Worm (Caenorhabditis elegans): ENCODE measurements around the gene cwp-2.

DNA sequence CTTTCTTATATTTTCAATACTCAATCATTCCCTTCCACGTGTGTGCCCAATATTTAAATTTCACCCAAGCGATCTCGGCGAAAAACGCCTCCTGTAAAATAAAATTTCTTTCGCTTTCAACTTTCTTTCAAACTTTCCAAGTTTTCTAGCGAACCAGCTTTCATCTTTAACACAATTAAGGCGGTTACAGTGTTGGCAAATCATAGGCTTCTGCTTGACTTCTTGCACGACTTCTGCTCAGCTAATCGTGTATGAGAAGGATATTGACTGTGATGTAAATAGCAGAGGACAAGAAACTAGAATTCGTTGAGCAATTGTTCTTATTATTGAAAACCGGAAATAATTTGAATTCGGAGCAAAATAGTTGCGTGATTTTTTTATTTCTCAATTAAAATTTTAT, 48.9 kb upstream of the cwp-2 start:
- TF ChIP-seq syd-9 (tag; optimal IDR thresholded peaks at IDR 0.05) (no peak), nhr-11 (tag; optimal IDR thresholded peaks at IDR 0.05) (no peak), nhr-232 (tag; optimal IDR thresholded peaks at IDR 0.05) (no peak), odd-2 (tag; optimal IDR thresholded peaks at IDR 0.05) (no peak)

Measured in whole organism, late embryonic.